Worm (Caenorhabditis elegans): ENCODE measurements around the gene srab-11.

srab-11 gene

ce11 chrV:3156786-3157185 is 10.0 kb upstream of the srab-11 start, which contains the start of gene exh-1:
Gene exh-1, plus strand, starts transcription at chrV:3157086.
- TF ChIP-seq fkh-8 (tag; optimal IDR thresholded peaks at IDR 0.05) (no peak), ceh-88 (GFP tag; IDR thresholded peaks at IDR 0.05) (no peak)

ce11 chrV:3155072-3155471 is 8.2 kb upstream of the srab-11 start, which contains the start of gene srab-7:
Gene srab-7, minus strand, starts transcription at chrV:3155172.
- no peak for TF ChIP-seq aly-2 (tag; optimal IDR thresholded peaks at IDR 0.05)
- no peak for TF ChIP-seq fkh-8 (tag; optimal IDR thresholded peaks at IDR 0.05)
- no peak for TF ChIP-seq mep-1 (tag; optimal IDR thresholded peaks at IDR 0.05)
- TF ChIP-seq lin-13 (GFP tag; optimal IDR thresholded peaks at IDR 0.05): no peak
- no peak for TF ChIP-seq mef-2 (tag; optimal IDR thresholded peaks at IDR 0.05)
- no peak for TF ChIP-seq sptf-1 (tag; optimal IDR thresholded peaks at IDR 0.05)
- TF ChIP-seq jun-1 (tag; optimal IDR thresholded peaks at IDR 0.05): no peak
- TF ChIP-seq dsc-1 (tag; optimal IDR thresholded peaks at IDR 0.05): no peak
- no peak for TF ChIP-seq ceh-8 (GFP tag; optimal IDR thresholded peaks at IDR 0.05)
- no peak for TF ChIP-seq ceh-82 (tag; optimal IDR thresholded peaks at IDR 0.05)
- no peak for TF ChIP-seq unc-130 (tag; optimal IDR thresholded peaks at IDR 0.05)
- TF ChIP-seq sox-4 (tag; optimal IDR thresholded peaks at IDR 0.05): no peak
- TF ChIP-seq mdl-1 (tag; optimal IDR thresholded peaks at IDR 0.05): no peak
- no peak for TF ChIP-seq ceh-63 (GFP tag; optimal IDR thresholded peaks at IDR 0.05)
- TF ChIP-seq pag-3 (tag; optimal IDR thresholded peaks at IDR 0.05; ENCODE audit: borderline replicate concordance, insufficient read depth): no peak
- no peak for TF ChIP-seq unc-86 (tag; optimal IDR thresholded peaks at IDR 0.05)
- no peak for TF ChIP-seq nhr-85 (tag)
- TF ChIP-seq ets-5 (GFP tag; IDR thresholded peaks at IDR 0.05): no peak
- TF ChIP-seq sup-37 (GFP tag; optimal IDR thresholded peaks at IDR 0.05): no peak
- TF ChIP-seq C16A3.4 (tag; optimal IDR thresholded peaks at IDR 0.05): no peak

ce11 chrV:3151862-3152261 is 5.0 kb upstream of the srab-11 start, which contains the start of gene srab-6:
Gene srab-6, minus strand, starts transcription at chrV:3151962.
- TF ChIP-seq sup-37 (GFP tag; optimal IDR thresholded peaks at IDR 0.05): no peak
- no peak for TF ChIP-seq nhr-12 (tag; optimal IDR thresholded peaks at IDR 0.05)
- TF ChIP-seq lir-3 (tag; optimal IDR thresholded peaks at IDR 0.05; ENCODE audit: poor library complexity): no peak
- no peak for TF ChIP-seq xbp-1 (tag; optimal IDR thresholded peaks at IDR 0.05)
- TF ChIP-seq lin-35 (GFP tag; optimal IDR thresholded peaks at IDR 0.05): no peak

- TF ChIP-seq tbx-2 (tag; optimal IDR thresholded peaks at IDR 0.05) (no peak), F16B12.6 (tag; optimal IDR thresholded peaks at IDR 0.05) (no peak), irx-1 (tag; optimal IDR thresholded peaks at IDR 0.05) (no peak), nhr-76 (tag; optimal IDR thresholded peaks at IDR 0.05) (no peak), lin-35 (GFP tag; optimal IDR thresholded peaks at IDR 0.05) (no peak), ztf-4 (tag; optimal IDR thresholded peaks at IDR 0.05) (no peak), nhr-11 (tag; optimal IDR thresholded peaks at IDR 0.05) (no peak), ztf-11 (tag; optimal IDR thresholded peaks at IDR 0.05) (no peak), efl-1 (optimal IDR thresholded peaks at IDR 0.05) (no peak), efl-1 (GFP tag; optimal IDR thresholded peaks at IDR 0.05 in 1 of 2) (no peak), nhr-12 (tag; optimal IDR thresholded peaks at IDR 0.05) (no peak), xbp-1 (tag; optimal IDR thresholded peaks at IDR 0.05) (no peak), egl-13 (tag; optimal IDR thresholded peaks at IDR 0.05) (no peak), Y116A8C.19 (tag; optimal IDR thresholded peaks at IDR 0.05; ENCODE audit: borderline replicate concordance) (no peak), aha-1 (tag; optimal IDR thresholded peaks at IDR 0.05) (no peak), snu-23 (GFP tag; optimal IDR thresholded peaks at IDR 0.05) (no peak), pax-3 (tag; optimal IDR thresholded peaks at IDR 0.05) (no peak)
Observed at ce11 chrV:3149910-3150428, 3.1 kb upstream of the srab-11 start.

All from whole organism, L1 larva.